In genomic region chrX:13700642-13701233, ce11 we compare ENCODE assay signal across 3 worm cellular contexts.
TF ChIP-seq lines count a peak whose summit lies in the region.

No protein-coding gene starts in this region.

TF ChIP-seq in whole organism, L1 larva, 84 proteins besides CTCF, POLR2A, EP300 and RAD21 (continued from another document and continues in another):
- TF ChIP-seq pqm-1 (tag; optimal IDR thresholded peaks at IDR 0.05; lab: Kevin White, UChicago), result peak; percentile 36
- TF ChIP-seq ceh-90 (tag; optimal IDR thresholded peaks at IDR 0.05; lab: Kevin White, UChicago), result no peak
- TF ChIP-seq elt-3 (tag; optimal IDR thresholded peaks at IDR 0.05; lab: Kevin White, UChicago), result peak; percentile 44 to 99 (median 86)
- no peak for TF ChIP-seq alr-1 (tag; optimal IDR thresholded peaks at IDR 0.05; lab: Kevin White, UChicago; ENCODE audit: borderline replicate concordance)
- TF ChIP-seq lsy-2 (tag; optimal IDR thresholded peaks at IDR 0.05; lab: Kevin White, UChicago), result peak; percentile 95
- peak; percentile 98 for TF ChIP-seq ceh-88 (GFP tag; IDR thresholded peaks at IDR 0.05; lab: Robert Waterston, UW)
- TF ChIP-seq lin-13 (GFP tag; optimal IDR thresholded peaks at IDR 0.05; lab: Kevin White, UChicago), result peak; percentile 98
- TF ChIP-seq nhr-20 (tag; optimal IDR thresholded peaks at IDR 0.05; lab: Kevin White, UChicago), result peak; percentile 99
- peak; percentile 96 for TF ChIP-seq aly-2 (tag; optimal IDR thresholded peaks at IDR 0.05; lab: Kevin White, UChicago)
- peak; percentile 83 for TF ChIP-seq nhr-84 (tag; optimal IDR thresholded peaks at IDR 0.05; lab: Kevin White, UChicago)
- TF ChIP-seq jun-1 (tag; optimal IDR thresholded peaks at IDR 0.05; lab: Kevin White, UChicago), result peak; percentile 100
- no peak for TF ChIP-seq pag-3 (tag; optimal IDR thresholded peaks at IDR 0.05; lab: Kevin White, UChicago; ENCODE audit: borderline replicate concordance, insufficient read depth)
- TF ChIP-seq efl-3 (GFP tag; optimal IDR thresholded peaks at IDR 0.05; lab: Kevin White, UChicago), result peak; percentile 99
- peak; percentile 99 for TF ChIP-seq unc-130 (tag; optimal IDR thresholded peaks at IDR 0.05; lab: Kevin White, UChicago)
- peak; percentile 100 for TF ChIP-seq fkh-10 (GFP tag; optimal IDR thresholded peaks at IDR 0.05; lab: Kevin White, UChicago)
- TF ChIP-seq nhr-47 (tag; optimal IDR thresholded peaks at IDR 0.05; lab: Kevin White, UChicago), result peak; percentile 100
- peak; percentile 99 for TF ChIP-seq nhr-71 (tag; optimal IDR thresholded peaks at IDR 0.05; lab: Kevin White, UChicago)
- TF ChIP-seq ama-1 (optimal IDR thresholded peaks at IDR 0.05; lab: Kevin White, UChicago), result peak; percentile 49
- peak; percentile 99 for TF ChIP-seq mab-9 (GFP tag; IDR thresholded peaks at IDR 0.05; lab: Robert Waterston, UW)
- peak; percentile 97 for TF ChIP-seq grh-1 (GFP tag; IDR thresholded peaks at IDR 0.05; lab: Robert Waterston, UW)
- peak; percentile 100 for TF ChIP-seq hpl-2 (GFP tag; optimal IDR thresholded peaks at IDR 0.05; lab: Kevin White, UChicago)
- peak; percentile 95 for TF ChIP-seq C04F5.9 (tag; optimal IDR thresholded peaks at IDR 0.05; lab: Kevin White, UChicago)
- peak; percentile 100 for TF ChIP-seq irx-1 (tag; optimal IDR thresholded peaks at IDR 0.05; lab: Kevin White, UChicago)
- peak; percentile 58 for TF ChIP-seq nhr-28 (tag; optimal IDR thresholded peaks at IDR 0.05; lab: Kevin White, UChicago)
- TF ChIP-seq ceh-82 (tag; optimal IDR thresholded peaks at IDR 0.05; lab: Kevin White, UChicago), result peak; percentile 98 to 100 (median 99)
- peak; percentile 64 for TF ChIP-seq C34B4.2 (tag; optimal IDR thresholded peaks at IDR 0.05; lab: Kevin White, UChicago)
- TF ChIP-seq hlh-17 (GFP tag; optimal IDR thresholded peaks at IDR 0.05; lab: Kevin White, UChicago; ENCODE audit: borderline replicate concordance), result no peak
- peak; percentile 21 to 96 for TF ChIP-seq mdl-1 (tag; optimal IDR thresholded peaks at IDR 0.05; lab: Kevin White, UChicago)
- peak; percentile 99 for TF ChIP-seq nhr-76 (tag; optimal IDR thresholded peaks at IDR 0.05; lab: Kevin White, UChicago)
- peak; percentile 84 for TF ChIP-seq ces-1 (GFP tag; optimal IDR thresholded peaks at IDR 0.05; lab: Kevin White, UChicago)
- TF ChIP-seq nhr-77 (tag; optimal IDR thresholded peaks at IDR 0.05; lab: Kevin White, UChicago), result peak; percentile 99
- peak; percentile 95; the same call in 1 of the 2 replicates for TF ChIP-seq ets-5 (GFP tag; IDR thresholded peaks at IDR 0.05; lab: Robert Waterston, UW)
- peak; percentile 100 for TF ChIP-seq sox-4 (tag; optimal IDR thresholded peaks at IDR 0.05; lab: Kevin White, UChicago)
- TF ChIP-seq fos-1 (tag; optimal IDR thresholded peaks at IDR 0.05; lab: Kevin White, UChicago), result peak; percentile 100
- TF ChIP-seq nhr-85 (tag; lab: Kevin White, UChicago), result peak; percentile 99
- peak; percentile 99 for TF ChIP-seq ztf-4 (tag; optimal IDR thresholded peaks at IDR 0.05; lab: Kevin White, UChicago)
- TF ChIP-seq egl-13 (tag; optimal IDR thresholded peaks at IDR 0.05; lab: Kevin White, UChicago), result peak; percentile 99
- TF ChIP-seq elt-2 (tag; optimal IDR thresholded peaks at IDR 0.05; lab: Kevin White, UChicago), result peak; percentile 94
- peak; percentile 99 for TF ChIP-seq tbx-2 (tag; optimal IDR thresholded peaks at IDR 0.05; lab: Kevin White, UChicago)
- peak; percentile 64 for TF ChIP-seq blmp-1 (tag; optimal IDR thresholded peaks at IDR 0.05; lab: Kevin White, UChicago)
- peak; percentile 96 for TF ChIP-seq aha-1 (tag; optimal IDR thresholded peaks at IDR 0.05; lab: Kevin White, UChicago)
- peak; percentile 96 for TF ChIP-seq lir-3 (tag; optimal IDR thresholded peaks at IDR 0.05; lab: Kevin White, UChicago; ENCODE audit: poor library complexity)
- TF ChIP-seq hlh-4 (tag; optimal IDR thresholded peaks at IDR 0.05; lab: Kevin White, UChicago), result peak; percentile 74

TF ChIP-seq in whole organism, L3 larva, 47 proteins besides CTCF, POLR2A, EP300 and RAD21 (continued from another document):
- TF ChIP-seq ztf-11 (tag; optimal IDR thresholded peaks at IDR 0.05; lab: Kevin White, UChicago) (peak; percentile 69), elt-1 (tag; optimal IDR thresholded peaks at IDR 0.05; lab: Kevin White, UChicago) (peak; percentile 88), fkh-2 (tag; optimal IDR thresholded peaks at IDR 0.05; lab: Kevin White, UChicago) (peak; percentile 96), unc-62 (GFP tag; optimal IDR thresholded peaks at IDR 0.05; lab: Kevin White, UChicago) (peak; percentile 96), aly-2 (tag; optimal IDR thresholded peaks at IDR 0.05; lab: Kevin White, UChicago) (peak; percentile 97), pha-4 (tag; optimal IDR thresholded peaks at IDR 0.05; lab: Kevin White, UChicago) (peak; percentile 98), jun-1 (tag; optimal IDR thresholded peaks at IDR 0.05; lab: Kevin White, UChicago) (peak; percentile 100), nhr-77 (tag; optimal IDR thresholded peaks at IDR 0.05; lab: Kevin White, UChicago) (peak; percentile 99), egl-27 (tag; optimal IDR thresholded peaks at IDR 0.05; lab: Kevin White, UChicago) (peak; percentile 97), unc-39 (tag; optimal IDR thresholded peaks at IDR 0.05; lab: Kevin White, UChicago) (peak; percentile 74), nfya-1 (tag; optimal IDR thresholded peaks at IDR 0.05; lab: Kevin White, UChicago; ENCODE audit: insufficient read depth) (peak; percentile 97), elt-3 (tag; optimal IDR thresholded peaks at IDR 0.05; lab: Kevin White, UChicago) (peak; percentile 85 to 99 (median 94)), egl-5 (tag; optimal IDR thresholded peaks at IDR 0.05; lab: Kevin White, UChicago) (peak; percentile 99), zag-1 (tag; optimal IDR thresholded peaks at IDR 0.05; lab: Kevin White, UChicago) (peak; percentile 96), lin-39 (tag; optimal IDR thresholded peaks at IDR 0.05; lab: Kevin White, UChicago) (peak; percentile 100), elt-2 (tag; optimal IDR thresholded peaks at IDR 0.05; lab: Kevin White, UChicago) (peak; percentile 89), nhr-11 (tag; optimal IDR thresholded peaks at IDR 0.05; lab: Kevin White, UChicago) (peak; percentile 100), nhr-12 (tag; optimal IDR thresholded peaks at IDR 0.05; lab: Kevin White, UChicago) (peak; percentile 53), tbx-2 (tag; optimal IDR thresholded peaks at IDR 0.05; lab: Kevin White, UChicago) (peak; percentile 99), fkh-10 (GFP tag; optimal IDR thresholded peaks at IDR 0.05; lab: Kevin White, UChicago) (peak; percentile 99), lin-15B (tag; optimal IDR thresholded peaks at IDR 0.05; lab: Kevin White, UChicago) (peak; percentile 54), ceh-28 (tag; optimal IDR thresholded peaks at IDR 0.05; lab: Kevin White, UChicago) (peak; percentile 99), daf-12 (tag; optimal IDR thresholded peaks at IDR 0.05; lab: Kevin White, UChicago) (peak; percentile 95), pqm-1 (tag; optimal IDR thresholded peaks at IDR 0.05; lab: Kevin White, UChicago) (peak; percentile 89), nhr-237 (tag; optimal IDR thresholded peaks at IDR 0.05; lab: Kevin White, UChicago) (peak; percentile 96), ceh-9 (tag; optimal IDR thresholded peaks at IDR 0.05; lab: Kevin White, UChicago) (peak; percentile 92), fos-1 (tag; optimal IDR thresholded peaks at IDR 0.05; lab: Kevin White, UChicago) (peak; percentile 93), skn-1 (tag; optimal IDR thresholded peaks at IDR 0.05; lab: Kevin White, UChicago) (peak; percentile 99), mml-1 (tag; optimal IDR thresholded peaks at IDR 0.05; lab: Kevin White, UChicago) (no peak)

TF ChIP-seq in whole organism, young adult, 124 proteins besides CTCF, POLR2A, EP300 and RAD21 (continued from another document and continues in another):
- TF ChIP-seq ceh-91 (GFP tag; IDR thresholded peaks at IDR 0.05; lab: Robert Waterston, UW) (no peak), Y79H2A.3 (GFP tag; conservative IDR thresholded peaks at IDR 0.05; lab: Robert Waterston, UW) (no peak), lag-1 (GFP tag; IDR thresholded peaks at IDR 0.05; lab: Robert Waterston, UW) (0 out of 2 replicates have a peak, but pooled peaks have one; percentile 57), nhr-90 (tag; optimal IDR thresholded peaks at IDR 0.05; lab: Kevin White, UChicago) (peak; percentile 89), nhr-27 (tag; optimal IDR thresholded peaks at IDR 0.05; lab: Kevin White, UChicago) (peak; percentile 97), lin-26 (GFP tag; IDR thresholded peaks at IDR 0.05; lab: Robert Waterston, UW) (peak; percentile 81), C06A6.2 (GFP tag; conservative IDR thresholded peaks at IDR 0.05; lab: Robert Waterston, UW) (peak; percentile 98), tbp1 (GFP tag; optimal IDR thresholded peaks at IDR 0.05; lab: Kevin White, UChicago) (peak; percentile 82), unc-130 (GFP tag; optimal IDR thresholded peaks at IDR 0.05; lab: Kevin White, UChicago) (no peak), ceh-27 (GFP tag; optimal IDR thresholded peaks at IDR 0.05; lab: Kevin White, UChicago) (peak; percentile 99), lin-40 (tag; optimal IDR thresholded peaks at IDR 0.05; lab: Kevin White, UChicago) (peak; percentile 100), lsy-27 (tag; optimal IDR thresholded peaks at IDR 0.05; lab: Kevin White, UChicago; ENCODE audit: borderline replicate concordance, insufficient read depth) (peak; percentile 27), F49E8.2 (tag; optimal IDR thresholded peaks at IDR 0.05; lab: Kevin White, UChicago; ENCODE audit: insufficient read depth) (no peak), rec-8 (tag; optimal IDR thresholded peaks at IDR 0.05; lab: Kevin White, UChicago) (no peak), nfyb-1 (GFP tag; IDR thresholded peaks at IDR 0.05; lab: Robert Waterston, UW) (peak; percentile 98), T26A5.8 (tag; optimal IDR thresholded peaks at IDR 0.05; lab: Kevin White, UChicago) (no peak), hmg-20 (GFP tag; IDR thresholded peaks at IDR 0.05; lab: Robert Waterston, UW) (peak; percentile 97), snpc-3.4 (tag; optimal IDR thresholded peaks at IDR 0.05; lab: Kevin White, UChicago) (peak; percentile 23), athp-1 (tag; optimal IDR thresholded peaks at IDR 0.05; lab: Kevin White, UChicago) (peak; percentile 62), fkh-3 (tag; optimal IDR thresholded peaks at IDR 0.05; lab: Kevin White, UChicago) (no peak), let-607 (tag; optimal IDR thresholded peaks at IDR 0.05; lab: Kevin White, UChicago) (peak; percentile 73 to 95), ekl-4 (GFP tag; IDR thresholded peaks at IDR 0.05; lab: Robert Waterston, UW) (peak; percentile 94), somi-1 (GFP tag; optimal IDR thresholded peaks at IDR 0.05; lab: Kevin White, UChicago) (peak; percentile 98), chd-7 (tag; optimal IDR thresholded peaks at IDR 0.05; lab: Kevin White, UChicago) (peak; percentile 98), ceh-58 (GFP tag; IDR thresholded peaks at IDR 0.05; lab: Robert Waterston, UW) (0 out of 2 replicates have a peak, but pooled peaks have one; percentile 85), cebp-1 (GFP tag; IDR thresholded peaks at IDR 0.05; lab: Robert Waterston, UW) (peak; percentile 75), cebp-1 (tag; optimal IDR thresholded peaks at IDR 0.05; lab: Kevin White, UChicago) (peak; percentile 98), dpff-1 (tag; optimal IDR thresholded peaks at IDR 0.05; lab: Kevin White, UChicago) (peak; percentile 87), Y53G8AR.9 (GFP tag; conservative IDR thresholded peaks at IDR 0.05; lab: Robert Waterston, UW) (peak; percentile 97), C17E4.6 (GFP tag; IDR thresholded peaks at IDR 0.05; lab: Robert Waterston, UW) (peak; percentile 90), nhr-120 (GFP tag; IDR thresholded peaks at IDR 0.05; lab: Robert Waterston, UW) (0 out of 2 replicates have a peak, but pooled peaks have one; percentile 54), ztf-25 (GFP tag; IDR thresholded peaks at IDR 0.05; lab: Robert Waterston, UW) (no peak), sea-2 (GFP tag; IDR thresholded peaks at IDR 0.05; lab: Robert Waterston, UW) (0 out of 2 replicates have a peak, but pooled peaks have one; percentile 51), ceh-40 (GFP tag; IDR thresholded peaks at IDR 0.05; lab: Robert Waterston, UW) (peak; percentile 75; the same call in 1 of the 2 replicates), snpc-4 (GFP tag; optimal IDR thresholded peaks at IDR 0.05; lab: Kevin White, UChicago) (peak; percentile 42), snpc-4 (tag; optimal IDR thresholded peaks at IDR 0.05; lab: Kevin White, UChicago) (peak; percentile 60 to 91 (median 85)), B0261.1 (tag; optimal IDR thresholded peaks at IDR 0.05; lab: Kevin White, UChicago) (peak; percentile 68), zfh-2 (GFP tag; conservative IDR thresholded peaks at IDR 0.05; lab: Robert Waterston, UW) (no peak), sptf-2 (GFP tag; optimal IDR thresholded peaks at IDR 0.05; lab: Kevin White, UChicago) (peak; percentile 47), let-526 (GFP tag; IDR thresholded peaks at IDR 0.05; lab: Robert Waterston, UW) (peak; percentile 92), B0336.3 (GFP tag; IDR thresholded peaks at IDR 0.05; lab: Robert Waterston, UW) (peak; percentile 99), ama-1 (optimal IDR thresholded peaks at IDR 0.05; lab: Kevin White, UChicago) (no peak), ama-1 (GFP tag; optimal IDR thresholded peaks at IDR 0.05; lab: Kevin White, UChicago) (peak; percentile 11 to 73), lin-35 (GFP tag; optimal IDR thresholded peaks at IDR 0.05; lab: Kevin White, UChicago) (peak in 2 of 3 experiments; percentile 88 to 98), gei-17 (GFP tag; optimal IDR thresholded peaks at IDR 0.05; lab: Kevin White, UChicago) (peak; percentile 98), F57A8.1 (GFP tag; optimal IDR thresholded peaks at IDR 0.05; lab: Kevin White, UChicago) (peak; percentile 92), atf-7 (tag; optimal IDR thresholded peaks at IDR 0.05; lab: Kevin White, UChicago) (peak; percentile 99), F55B11.4 (tag; optimal IDR thresholded peaks at IDR 0.05; lab: Kevin White, UChicago; ENCODE audit: borderline replicate concordance, insufficient read depth) (no peak), B0019.2 (GFP tag; conservative IDR thresholded peaks at IDR 0.05; lab: Robert Waterston, UW) (no peak), F22D6.2 (tag; optimal IDR thresholded peaks at IDR 0.05; lab: Kevin White, UChicago) (peak; percentile 97), F10E7.11 (tag; optimal IDR thresholded peaks at IDR 0.05; lab: Kevin White, UChicago) (peak; percentile 99), ets-4 (GFP tag; optimal IDR thresholded peaks at IDR 0.05; lab: Kevin White, UChicago) (peak; percentile 93), egl-44 (GFP tag; IDR thresholded peaks at IDR 0.05; lab: Robert Waterston, UW) (peak; percentile 91), madf-6 (GFP tag; IDR thresholded peaks at IDR 0.05; lab: Robert Waterston, UW) (no peak), aptf-3 (GFP tag; IDR thresholded peaks at IDR 0.05; lab: Robert Waterston, UW) (no peak), efl-1 (GFP tag; optimal IDR thresholded peaks at IDR 0.05; lab: Kevin White, UChicago) (no peak), rcor-1 (GFP tag; IDR thresholded peaks at IDR 0.05; lab: Robert Waterston, UW) (peak; percentile 98), cebp-2 (GFP tag; IDR thresholded peaks at IDR 0.05; lab: Robert Waterston, UW) (peak; percentile 99), xnd-1 (tag; optimal IDR thresholded peaks at IDR 0.05; lab: Kevin White, UChicago) (no peak), egl-18 (GFP tag; IDR thresholded peaks at IDR 0.05; lab: Robert Waterston, UW) (peak; percentile 98), Y53F4B.3 (GFP tag; IDR thresholded peaks at IDR 0.05; lab: Robert Waterston, UW) (no peak), hsf-1 (GFP tag; IDR thresholded peaks at IDR 0.05; lab: Robert Waterston, UW) (no peak), snpc-1.3 (tag; optimal IDR thresholded peaks at IDR 0.05; lab: Kevin White, UChicago; ENCODE audit: insufficient read depth) (peak; percentile 10), nfya-1 (tag; optimal IDR thresholded peaks at IDR 0.05; lab: Kevin White, UChicago; ENCODE audit: borderline replicate concordance, insufficient read depth) (no peak), Y95B8A.8 (GFP tag; IDR thresholded peaks at IDR 0.05; lab: Robert Waterston, UW) (peak; percentile 73; the same call in 1 of the 2 replicates), ceh-79 (tag; optimal IDR thresholded peaks at IDR 0.05; lab: Kevin White, UChicago) (peak; percentile 78)
